Worm (Caenorhabditis elegans): ENCODE results near the gene C34C12.12.
A peak's percentile ranks its signal among the peaks of the same experiment; 100 is the strongest.

The C34C12.12 gene

DNA sequence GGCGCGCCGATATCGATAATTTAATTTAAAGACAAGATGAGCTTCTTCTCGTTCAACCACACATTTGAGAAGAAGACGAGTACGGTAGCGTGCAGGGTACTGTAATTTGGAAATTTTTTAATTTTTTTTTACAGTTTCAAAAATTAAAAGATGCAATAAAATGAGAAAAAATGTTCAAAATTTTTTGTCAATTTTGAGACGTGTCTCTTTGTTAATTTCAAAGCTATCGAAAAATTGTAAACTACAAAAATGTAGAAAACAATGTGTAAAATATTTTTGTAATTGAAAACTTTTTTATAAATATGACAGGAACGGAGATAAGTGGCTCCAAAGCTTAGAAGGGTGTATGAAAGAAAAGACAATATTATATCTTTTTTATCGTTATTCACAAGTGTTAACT, 21.6 kb upstream of the C34C12.12 start, which contains the start of gene K01A11.1:
Gene K01A11.1 (minus strand): TSS at position 101 of the 400 bp plus-strand sequence.
- TF ChIP-seq C04F5.9 (tag; optimal IDR thresholded peaks at IDR 0.05) = no peak
- no peak for TF ChIP-seq sox-4 (tag; optimal IDR thresholded peaks at IDR 0.05)
- no peak for TF ChIP-seq fkh-10 (GFP tag; optimal IDR thresholded peaks at IDR 0.05)
- no peak for TF ChIP-seq unc-98 (GFP tag; IDR thresholded peaks at IDR 0.05)
- TF ChIP-seq nhr-77 (tag; optimal IDR thresholded peaks at IDR 0.05) = no peak
- no peak for TF ChIP-seq alr-1 (tag; optimal IDR thresholded peaks at IDR 0.05; ENCODE audit: borderline replicate concordance)
- TF ChIP-seq fkh-8 (tag; optimal IDR thresholded peaks at IDR 0.05) = no peak
- no peak for TF ChIP-seq aha-1 (tag; optimal IDR thresholded peaks at IDR 0.05)
- TF ChIP-seq F16B12.6 (tag; optimal IDR thresholded peaks at IDR 0.05) = no peak
- TF ChIP-seq swsn-7 (tag; optimal IDR thresholded peaks at IDR 0.05) = no peak
- TF ChIP-seq dsc-1 (tag; optimal IDR thresholded peaks at IDR 0.05) = no peak
- no peak for TF ChIP-seq skn-1 (tag; optimal IDR thresholded peaks at IDR 0.05)
- TF ChIP-seq ztf-11 (tag; optimal IDR thresholded peaks at IDR 0.05) = no peak
- TF ChIP-seq mdl-1 (tag; optimal IDR thresholded peaks at IDR 0.05) = no peak
- no peak for TF ChIP-seq efl-3 (GFP tag; optimal IDR thresholded peaks at IDR 0.05)
- no peak for TF ChIP-seq mep-1 (tag; optimal IDR thresholded peaks at IDR 0.05)
- TF ChIP-seq tlp-1 (tag; optimal IDR thresholded peaks at IDR 0.05) = no peak
- TF ChIP-seq tbx-2 (tag; optimal IDR thresholded peaks at IDR 0.05) = no peak

DNA sequence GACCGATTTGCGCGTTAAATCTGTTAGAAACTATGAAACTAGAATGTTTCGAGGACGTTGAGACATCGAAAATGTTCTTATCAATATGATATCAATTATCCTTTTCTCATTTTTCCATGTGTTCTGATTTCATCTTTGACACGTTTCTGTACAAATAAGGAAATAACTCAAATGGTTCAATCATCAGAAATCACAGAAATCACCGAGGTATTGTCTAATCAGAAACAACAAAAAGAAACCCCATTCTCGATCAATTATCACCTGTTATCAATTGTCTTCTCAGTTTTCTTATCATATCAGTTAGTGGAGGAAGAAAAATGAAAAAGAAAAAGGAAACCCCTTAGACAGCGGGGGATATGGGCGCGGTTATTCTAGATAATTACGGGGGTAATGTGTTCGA, 17.8 kb upstream of the C34C12.12 start:
- TF ChIP-seq swsn-7 (tag; optimal IDR thresholded peaks at IDR 0.05) = no peak
- no peak for TF ChIP-seq unc-130 (tag; optimal IDR thresholded peaks at IDR 0.05)
- TF ChIP-seq lin-13 (GFP tag; optimal IDR thresholded peaks at IDR 0.05) = no peak
- no peak for TF ChIP-seq ceh-63 (GFP tag; optimal IDR thresholded peaks at IDR 0.05)
- TF ChIP-seq tbx-2 (tag; optimal IDR thresholded peaks at IDR 0.05) = no peak
- TF ChIP-seq sox-4 (tag; optimal IDR thresholded peaks at IDR 0.05) = no peak
- no peak for TF ChIP-seq mef-2 (tag; optimal IDR thresholded peaks at IDR 0.05)
- TF ChIP-seq Y116A8C.19 (tag; optimal IDR thresholded peaks at IDR 0.05; ENCODE audit: borderline replicate concordance) = no peak
- peak; percentile 0 for TF ChIP-seq nhr-90 (tag; optimal IDR thresholded peaks at IDR 0.05; ENCODE audit: poor library complexity)
- no peak for TF ChIP-seq nhr-77 (tag; optimal IDR thresholded peaks at IDR 0.05)
- TF ChIP-seq nhr-85 (tag) = peak; percentile 83
- TF ChIP-seq irx-1 (tag; optimal IDR thresholded peaks at IDR 0.05) = no peak
- no peak for TF ChIP-seq jun-1 (tag; optimal IDR thresholded peaks at IDR 0.05)
- TF ChIP-seq unc-62 (GFP tag; optimal IDR thresholded peaks at IDR 0.05) = no peak
- TF ChIP-seq fkh-4 (tag; optimal IDR thresholded peaks at IDR 0.05; ENCODE audit: borderline replicate concordance) = no peak
- TF ChIP-seq alr-1 (tag; optimal IDR thresholded peaks at IDR 0.05; ENCODE audit: borderline replicate concordance) = no peak
- no peak for TF ChIP-seq ets-5 (GFP tag; IDR thresholded peaks at IDR 0.05)
- no peak for TF ChIP-seq unc-86 (tag; optimal IDR thresholded peaks at IDR 0.05)
- TF ChIP-seq pax-3 (tag; optimal IDR thresholded peaks at IDR 0.05) = no peak
- no peak for TF ChIP-seq dpl-1 (GFP tag; optimal IDR thresholded peaks at IDR 0.05)
- no peak for TF ChIP-seq fkh-10 (GFP tag; optimal IDR thresholded peaks at IDR 0.05)
- TF ChIP-seq hlh-4 (tag; optimal IDR thresholded peaks at IDR 0.05) = no peak
- no peak for TF ChIP-seq fos-1 (tag; optimal IDR thresholded peaks at IDR 0.05)
- no peak for TF ChIP-seq ceh-88 (GFP tag; IDR thresholded peaks at IDR 0.05)
- TF ChIP-seq lin-35 (GFP tag; optimal IDR thresholded peaks at IDR 0.05) = no peak
- TF ChIP-seq ceh-82 (tag; optimal IDR thresholded peaks at IDR 0.05) = no peak
- TF ChIP-seq ama-1 (optimal IDR thresholded peaks at IDR 0.05) = no peak
- peak; percentile 53 for TF ChIP-seq lin-14 (GFP tag; optimal IDR thresholded peaks at IDR 0.05)
- no peak for TF ChIP-seq ceh-8 (GFP tag; optimal IDR thresholded peaks at IDR 0.05)
- TF ChIP-seq lin-15B (tag; optimal IDR thresholded peaks at IDR 0.05) = no peak
- TF ChIP-seq mep-1 (tag; optimal IDR thresholded peaks at IDR 0.05) = no peak
- TF ChIP-seq nhr-12 (tag; optimal IDR thresholded peaks at IDR 0.05) = no peak
- no peak for TF ChIP-seq efl-3 (GFP tag; optimal IDR thresholded peaks at IDR 0.05)
- no peak for TF ChIP-seq pag-3 (tag; optimal IDR thresholded peaks at IDR 0.05; ENCODE audit: borderline replicate concordance, insufficient read depth)
- TF ChIP-seq nhr-47 (tag; optimal IDR thresholded peaks at IDR 0.05) = no peak
- TF ChIP-seq vab-15 (tag; optimal IDR thresholded peaks at IDR 0.05) = no peak
- TF ChIP-seq C04F5.9 (tag; optimal IDR thresholded peaks at IDR 0.05) = no peak
- no peak for TF ChIP-seq lsy-2 (tag; optimal IDR thresholded peaks at IDR 0.05)
- no peak for TF ChIP-seq egl-27 (tag; optimal IDR thresholded peaks at IDR 0.05)
- TF ChIP-seq nhr-84 (tag; optimal IDR thresholded peaks at IDR 0.05) = no peak
- no peak for TF ChIP-seq fkh-8 (tag; optimal IDR thresholded peaks at IDR 0.05)
- TF ChIP-seq unc-30 (tag; optimal IDR thresholded peaks at IDR 0.05) = no peak
